Fruit fly (Drosophila melanogaster): ENCODE measurements around the gene Atet.

DNA sequence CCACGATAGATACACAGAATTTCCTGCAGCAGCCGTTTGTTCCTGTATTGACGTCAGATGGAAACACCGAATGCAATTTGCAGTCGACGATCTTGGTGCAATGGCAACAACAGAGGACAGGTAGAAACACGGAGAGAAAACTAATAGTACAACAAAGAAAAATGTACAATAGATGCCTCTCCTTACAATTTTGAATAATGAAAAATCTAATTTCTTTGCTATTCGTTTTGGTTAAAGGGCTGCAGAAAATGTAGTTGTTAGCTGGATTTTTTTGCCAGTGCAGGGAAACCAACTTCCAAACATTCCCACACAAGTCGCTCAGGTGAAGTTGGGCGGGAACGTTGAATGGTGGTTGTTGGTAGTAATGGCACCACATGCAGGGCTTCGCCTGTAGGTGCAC lies 46.6 kb upstream of the Atet start:
- TF ChIP-seq Lpt (GFP tag; optimal IDR thresholded peaks at IDR 0.05), result no peak
- no peak for TF ChIP-seq CG10565 (GFP tag; optimal IDR thresholded peaks at IDR 0.05)
- TF ChIP-seq CG16779 (GFP tag; IDR thresholded peaks at IDR 0.05), result no peak
- TF ChIP-seq bsh (GFP tag; optimal IDR thresholded peaks at IDR 0.05), result peak; percentile 38 to 62
- TF ChIP-seq Oli (tag; optimal IDR thresholded peaks at IDR 0.05), result no peak
- no peak for TF ChIP-seq sob (GFP tag; IDR thresholded peaks at IDR 0.05)
- no peak for TF ChIP-seq CHES-1-like (GFP tag; optimal IDR thresholded peaks at IDR 0.05)
- TF ChIP-seq Asciz (GFP tag; optimal IDR thresholded peaks at IDR 0.05), result no peak

All from whole organism, embryonic.